Worm (Caenorhabditis elegans) whole organism, late embryonic: Measurements from ENCODE around the gene F36G9.15.
A peak's percentile ranks its signal among the peaks of the same experiment; 100 is the strongest.

Source experiments
- C08G9.2 ChIP-seq: sonication (generic microtip); optimal IDR thresholded peaks from 2 replicates; lab custom pipeline; 2016; ENCODE audit warnings: mild to moderate bottlenecking, missing genetic modification characterization, moderate library complexity, missing compliant biosample characterization
- C38D4.7 ChIP-seq: fragments of 200-800 bp; sonication (Bioruptor generic); optimal IDR thresholded peaks from 2 replicates; lab custom pipeline; 2018; ENCODE audit warnings: mild to moderate bottlenecking, missing genetic modification characterization, moderate library complexity, missing compliant biosample characterization
- F13H6.1 ChIP-seq: sonication (generic microtip); optimal IDR thresholded peaks from 2 replicates; lab custom pipeline; 2016; ENCODE audit warnings: missing genetic modification characterization, missing compliant biosample characterization
- hlh-30 ChIP-seq: sonication (generic microtip); optimal IDR thresholded peaks from 2 replicates; lab custom pipeline; 2017; ENCODE audit warnings: antibody characterized with exemption, missing genetic modification characterization, missing compliant biosample characterization; ENCODE audit not compliant: insufficient read depth
- mec-3 ChIP-seq: sonication (generic microtip); optimal IDR thresholded peaks from 2 replicates; lab custom pipeline; 2016; ENCODE audit warnings: borderline replicate concordance, missing genetic modification characterization, missing compliant biosample characterization

ce11 chrV:16000433-16000832 is 12.5 kb upstream of the F36G9.15 start, which contains the start of gene nhr-50:
- no peak for TF ChIP-seq C38D4.7 (GFP tag; lab: Kevin White, UChicago)
- no peak for TF ChIP-seq C08G9.2 (tag; lab: Kevin White, UChicago)
- peak; percentile 15 for TF ChIP-seq hlh-30 (tag; lab: Kevin White, UChicago)
- TF ChIP-seq mec-3 (tag; lab: Kevin White, UChicago) = no peak
- TF ChIP-seq F13H6.1 (tag; lab: Kevin White, UChicago) = no peak
